Fruit fly (Drosophila melanogaster) whole organism, larva: ENCODE measurements around the gene mRpS33.

Source experiments
- noc ChIP-seq: fragments of 200-800 bp; sonication (Bioruptor generic); optimal IDR thresholded peaks from 3 replicates; lab custom pipeline; 2019; ENCODE audit warnings: missing biosample characterization, mild to moderate bottlenecking, missing genetic modification characterization, moderate library complexity

mRpS33 gene

dm6 chr3R:16408434-16408833, 28.0 kb downstream of the mRpS33 start:
- TF ChIP-seq noc, result no peak

- TF ChIP-seq noc, result no peak
Measured at dm6 chr3R:16406618-16407017, 29.8 kb downstream of the mRpS33 start.

dm6 chr3R:16403734-16404057, 32.7 kb downstream of the mRpS33 start:
- no peak for TF ChIP-seq noc

dm6 chr3R:16403023-16403733, 33.2 kb downstream of the mRpS33 start, which contains the start of gene ss:
ss (minus strand) TSS chr3R:16403690.
- no peak for TF ChIP-seq noc

dm6 chr3R:16396565-16396964, 39.8 kb downstream of the mRpS33 start:
- no peak for TF ChIP-seq noc

DNA sequence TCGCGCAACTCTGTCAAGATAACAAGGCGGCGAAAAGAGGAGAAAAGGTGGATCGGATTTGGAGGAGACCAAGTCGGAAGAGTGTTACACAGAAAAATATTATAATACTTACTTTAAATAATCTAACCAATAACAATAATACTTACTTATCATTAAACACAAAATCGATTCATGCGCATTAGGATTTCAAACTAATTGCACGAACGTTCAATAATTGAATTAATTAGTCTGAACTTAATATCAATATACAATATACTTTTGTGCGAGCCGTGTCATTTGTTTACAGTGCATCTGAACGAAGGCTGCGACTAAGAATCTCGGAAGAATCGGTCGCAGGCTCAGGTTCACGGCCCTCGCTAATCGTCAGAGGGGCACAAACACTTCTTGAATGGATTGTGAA, 40.9 kb downstream of the mRpS33 start:
- TF ChIP-seq noc, result no peak

DNA sequence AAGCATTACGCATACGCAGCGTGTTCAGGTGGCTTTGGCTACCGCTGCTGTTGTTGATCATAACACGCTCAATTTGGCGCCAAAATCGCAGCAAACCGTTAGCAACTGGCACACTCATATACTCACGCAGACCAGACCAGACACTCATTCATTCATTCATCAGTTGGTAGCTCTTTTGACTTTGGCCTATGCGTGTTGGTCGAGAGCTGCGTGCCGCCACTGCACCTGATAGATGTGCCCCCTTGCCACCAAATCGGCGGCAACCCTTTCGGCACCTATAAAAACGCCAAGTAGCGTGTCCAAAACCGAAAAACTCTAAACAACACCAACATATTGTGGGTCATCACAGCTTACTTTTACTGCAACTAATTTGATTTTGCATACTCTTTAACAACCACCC, 41.9 kb downstream of the mRpS33 start:
- no peak for TF ChIP-seq noc

- TF ChIP-seq noc, result no peak
Measured at dm6 chr3R:16389117-16389516, 47.3 kb downstream of the mRpS33 start.

DNA sequence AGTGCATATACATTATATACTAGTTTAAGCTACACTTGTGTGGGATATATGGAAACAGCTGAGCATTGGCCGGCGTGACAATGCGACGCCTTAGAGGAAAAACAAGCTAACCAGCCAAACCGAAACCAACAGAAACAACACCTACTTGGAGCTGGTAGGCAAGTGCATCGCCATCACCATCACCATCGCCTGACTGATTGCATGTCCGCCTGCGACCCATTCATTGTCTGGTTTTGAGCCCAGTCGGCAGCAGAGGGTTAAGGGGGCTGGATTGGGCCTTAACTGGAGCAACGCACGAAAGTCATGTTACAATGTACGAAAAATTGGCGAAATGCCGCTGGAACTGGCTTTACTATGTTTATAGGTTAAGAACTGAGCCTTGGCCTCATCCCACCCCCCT, 49.4 kb downstream of the mRpS33 start:
- no peak for TF ChIP-seq noc
